Fruit fly (Drosophila melanogaster) whole organism: ENCODE results near the gene CG31898.

Experiments used
- CG8478 ChIP-seq: fragments of >200 bp; optimal IDR thresholded peaks from 2 replicates; lab custom pipeline; 2018; ENCODE audit warnings: inconsistent platforms
- Dll ChIP-seq: fragments of >200 bp; optimal IDR thresholded peaks from 2 replicates; lab custom pipeline; 2017
- pan ChIP-seq: fragments of >200 bp; optimal IDR thresholded peaks from 2 replicates; lab custom pipeline; 2017
- usp ChIP-seq: fragments of >200 bp; optimal IDR thresholded peaks from 2 replicates; lab custom pipeline; 2017; ENCODE audit warnings: missing biosample characterization, missing genetic modification characterization, mixed read lengths

DNA sequence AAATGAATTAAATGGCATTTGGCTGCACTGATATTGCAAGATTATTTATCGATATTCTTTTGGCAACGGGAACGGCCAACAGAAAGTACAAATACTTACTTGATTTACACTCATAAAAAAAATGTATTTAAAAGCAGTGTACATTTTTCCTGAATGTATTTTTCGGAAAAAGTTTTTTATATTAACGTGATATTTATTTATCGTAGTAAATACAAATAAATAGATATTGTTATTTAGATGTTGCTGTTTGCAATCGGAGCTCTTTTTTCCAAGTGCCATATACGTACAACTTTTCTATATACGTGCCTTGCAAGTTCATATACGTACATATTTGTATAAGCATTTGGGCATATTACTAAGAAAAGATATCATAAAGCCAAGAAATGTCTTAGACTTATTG is 48.9 kb upstream of the CG31898 start:
- TF ChIP-seq usp (GFP tag; lab: Kevin White, UChicago) (no peak), Dll (lab: Kevin White, UChicago) (no peak), CG8478 (lab: Kevin White, UChicago) (no peak), pan (lab: Kevin White, UChicago) (no peak)
